Worm (Caenorhabditis elegans) whole organism, L1 larva: Measurements from ENCODE around the gene itsn-1.

ENCODE experiments used
- C04F5.9 ChIP-seq: sonication (generic microtip); optimal IDR thresholded peaks from 2 replicates; lab custom pipeline; 2016; ENCODE audit warnings: missing genetic modification characterization, missing compliant biosample characterization
- C16A3.4 ChIP-seq: fragments of 150-350 bp; optimal IDR thresholded peaks from 2 replicates; lab custom pipeline; 2014; ENCODE audit warnings: missing biosample characterization, missing genetic modification characterization
- aha-1 ChIP-seq: fragments of 150-350 bp; optimal IDR thresholded peaks from 2 replicates; lab custom pipeline; 2014; ENCODE audit warnings: missing biosample characterization, missing genetic modification characterization
- ceh-8 ChIP-seq: fragments of 200-800 bp; sonication (Bioruptor generic); optimal IDR thresholded peaks from 2 replicates; lab custom pipeline; 2018; ENCODE audit warnings: mild to moderate bottlenecking, missing genetic modification characterization, moderate library complexity, missing compliant biosample characterization
- ceh-90 ChIP-seq: sonication (generic microtip); optimal IDR thresholded peaks from 2 replicates; lab custom pipeline; 2016; ENCODE audit warnings: missing genetic modification characterization, missing compliant biosample characterization
- ces-1 ChIP-seq: fragments of 150-350 bp; optimal IDR thresholded peaks from 2 replicates; lab custom pipeline; 2014; ENCODE audit warnings: missing biosample characterization, missing genetic modification reagents, missing genetic modification characterization
- dpl-1 ChIP-seq, 3 experiments: fragments of 150-350 bp in 2 of 3; sonication (generic microtip) in 1 of 3; optimal IDR thresholded peaks; 2 replicates each; lab custom pipeline; 2014 to 2017; ENCODE audit warnings: missing biosample characterization in 3 of 3, missing genetic modification characterization in 3 of 3, missing genetic modification reagents in 3 of 3
- efl-1 ChIP-seq, 4 experiments: fragments of 150-350 bp; optimal IDR thresholded peaks in 3 of 4; peaks in 1 of 4; 1 replicate in 1 of 4; 2 replicates in 3 of 4; lab custom pipeline; 2014; ENCODE audit warnings: missing biosample characterization in 2 of 4, missing genetic modification characterization in 2 of 4, missing genetic modification reagents in 2 of 4
- efl-3 ChIP-seq: fragments of 200-800 bp; sonication (Bioruptor generic); optimal IDR thresholded peaks from 2 replicates; lab custom pipeline; 2018; ENCODE audit warnings: mild to moderate bottlenecking, missing genetic modification characterization, missing compliant biosample characterization
- egl-27 ChIP-seq, 2 experiments: fragments of 150-350 bp in 1 of 2; sonication (generic microtip); optimal IDR thresholded peaks; 3 replicates each; lab custom pipeline; 2017 to 2018; ENCODE audit warnings: missing biosample characterization in 2 of 2, missing genetic modification characterization in 2 of 2, missing genetic modification reagents in 2 of 2
- elt-3 ChIP-seq, 6 experiments: fragments of 150-350 bp in 1 of 6; sonication (generic microtip); optimal IDR thresholded peaks; 2 replicates each; lab custom pipeline; 2017 to 2018; ENCODE audit warnings: missing biosample characterization in 6 of 6, missing genetic modification characterization in 6 of 6, inconsistent platforms in 1 of 6
- fos-1 ChIP-seq: fragments of 150-350 bp; optimal IDR thresholded peaks from 2 replicates; lab custom pipeline; 2014; ENCODE audit warnings: missing biosample characterization, missing genetic modification characterization
- grh-1 ChIP-seq: fragments of 200-800 bp; sonication (Bioruptor generic); IDR thresholded peaks from 2 replicates; pipeline ENCODE4 v1.3.6; 2022; ENCODE audit warnings: missing genetic modification reagents, missing genetic modification characterization, missing compliant biosample characterization
- hpl-2 ChIP-seq: fragments of 150-350 bp; optimal IDR thresholded peaks from 2 replicates; lab custom pipeline; 2014; ENCODE audit warnings: missing biosample characterization, missing genetic modification reagents, missing genetic modification characterization
- irx-1 ChIP-seq: sonication (generic microtip); optimal IDR thresholded peaks from 2 replicates; lab custom pipeline; 2016; ENCODE audit warnings: missing genetic modification characterization, missing compliant biosample characterization
- lin-13 ChIP-seq: fragments of 150-350 bp; optimal IDR thresholded peaks from 2 replicates; lab custom pipeline; 2014; ENCODE audit warnings: missing biosample characterization, missing genetic modification reagents, missing genetic modification characterization
- lin-35 ChIP-seq, 2 experiments: fragments of 150-350 bp; optimal IDR thresholded peaks; 2 replicates each; lab custom pipeline; 2014; ENCODE audit warnings: missing biosample characterization in 2 of 2, missing genetic modification characterization in 2 of 2, missing genetic modification reagents in 2 of 2
- lin-39 ChIP-seq: fragments of 150-350 bp; optimal IDR thresholded peaks from 2 replicates; lab custom pipeline; 2014; ENCODE audit warnings: missing biosample characterization, missing genetic modification reagents, missing genetic modification characterization
- lsy-2 ChIP-seq, 2 experiments: fragments of 150-350 bp; optimal IDR thresholded peaks; 2 replicates each; lab custom pipeline; 2014; ENCODE audit warnings: missing biosample characterization in 2 of 2, missing genetic modification characterization in 2 of 2
- mef-2 ChIP-seq: fragments of 150-350 bp; optimal IDR thresholded peaks from 2 replicates; lab custom pipeline; 2014; ENCODE audit warnings: missing biosample characterization, missing genetic modification characterization
- mep-1 ChIP-seq: fragments of 150-350 bp; optimal IDR thresholded peaks from 2 replicates; lab custom pipeline; 2014; ENCODE audit warnings: missing biosample characterization, missing genetic modification characterization
- nhr-12 ChIP-seq: sonication (generic microtip); optimal IDR thresholded peaks from 2 replicates; lab custom pipeline; 2017; ENCODE audit warnings: missing biosample characterization, missing genetic modification characterization
- nhr-19 ChIP-seq: fragments of 200-800 bp; sonication (Bioruptor generic); conservative IDR thresholded peaks from 2 replicates; pipeline ENCODE4 v1.3.6; 2022; ENCODE audit warnings: missing genetic modification characterization, missing compliant biosample characterization
- nhr-20 ChIP-seq: sonication (generic microtip); optimal IDR thresholded peaks from 2 replicates; lab custom pipeline; 2016; ENCODE audit warnings: mild to moderate bottlenecking, missing genetic modification characterization, missing compliant biosample characterization
- nhr-237 ChIP-seq: fragments of 150-350 bp; optimal IDR thresholded peaks from 2 replicates; lab custom pipeline; 2014; ENCODE audit warnings: missing biosample characterization, missing genetic modification characterization
- nhr-71 ChIP-seq: sonication (generic microtip); optimal IDR thresholded peaks from 2 replicates; lab custom pipeline; 2016; ENCODE audit warnings: mild to moderate bottlenecking, missing genetic modification characterization, moderate library complexity, missing compliant biosample characterization
- nhr-76 ChIP-seq: sonication (generic microtip); optimal IDR thresholded peaks from 2 replicates; lab custom pipeline; 2017; ENCODE audit warnings: missing biosample characterization, missing genetic modification characterization
- nhr-77 ChIP-seq: fragments of 150-350 bp; optimal IDR thresholded peaks from 2 replicates; lab custom pipeline; 2014; ENCODE audit warnings: missing biosample characterization, missing genetic modification characterization
- nhr-85 ChIP-seq: sonication (generic microtip); peaks from one replicate; lab custom pipeline; 2016; ENCODE audit warnings: missing genetic modification characterization, inconsistent platforms, missing compliant biosample characterization
- rnt-1 ChIP-seq: sonication (generic microtip); optimal IDR thresholded peaks from 2 replicates; lab custom pipeline; 2016; ENCODE audit warnings: mild to moderate bottlenecking, missing genetic modification characterization, moderate library complexity, missing compliant biosample characterization
- snu-23 ChIP-seq: sonication (generic microtip); optimal IDR thresholded peaks from 2 replicates; lab custom pipeline; 2016; ENCODE audit warnings: missing genetic modification characterization, missing compliant biosample characterization
- unc-130 ChIP-seq: fragments of 150-350 bp; optimal IDR thresholded peaks from 2 replicates; lab custom pipeline; 2017; ENCODE audit warnings: missing biosample characterization, missing genetic modification characterization, inconsistent platforms
- unc-62 ChIP-seq: fragments of 150-350 bp; optimal IDR thresholded peaks from 2 replicates; lab custom pipeline; 2014; ENCODE audit warnings: missing biosample characterization, missing genetic modification reagents, missing genetic modification characterization
- xbp-1 ChIP-seq: sonication (generic microtip); optimal IDR thresholded peaks from 2 replicates; lab custom pipeline; 2016; ENCODE audit warnings: missing genetic modification characterization, missing compliant biosample characterization
- zag-1 ChIP-seq: fragments of 150-350 bp; optimal IDR thresholded peaks from 2 replicates; lab custom pipeline; 2014; ENCODE audit warnings: missing biosample characterization, missing genetic modification characterization
- zip-4 ChIP-seq: fragments of 200-800 bp; sonication (Bioruptor generic); optimal IDR thresholded peaks from 2 replicates; lab custom pipeline; 2018; ENCODE audit warnings: mild to moderate bottlenecking, missing genetic modification characterization, moderate library complexity, missing compliant biosample characterization

itsn-1 gene

ce11 chrIV:17093701-17094100 is 25.8 kb upstream of the itsn-1 start, which contains the start of gene Y116A8C.29:
Gene Y116A8C.29 (plus strand): TSS chrIV:17094028.
- TF ChIP-seq aha-1 (tag; lab: Kevin White, UChicago) (no peak), unc-130 (no peak), ces-1 (no peak), lin-13 (no peak), efl-1 (optimal IDR thresholded peaks at IDR 0.05; lab: Kevin White, UChicago) (no peak), efl-1 (GFP tag; optimal IDR thresholded peaks at IDR 0.05 in 1 of 2; lab: Kevin White, UChicago) (peak in 1 of 2 experiments; percentile 89), mep-1 (tag; lab: Kevin White, UChicago) (peak; percentile 2), lin-35 (GFP tag; optimal IDR thresholded peaks at IDR 0.05; lab: Kevin White, UChicago) (peak in 1 of 2 experiments; percentile 24), xbp-1 (no peak)
- TF ChIP-seq, all 84 proteins: peak for 3

- TF ChIP-seq grh-1 (GFP tag; lab: Robert Waterston, UW): no peak
- no peak for TF ChIP-seq nhr-237 (tag; lab: Kevin White, UChicago)
- TF ChIP-seq rnt-1 (tag; lab: Kevin White, UChicago): no peak
- no peak for TF ChIP-seq nhr-76
Observed at ce11 chrIV:17096168-17096567, 23.3 kb upstream of the itsn-1 start, which contains the start of gene Y116A8C.27. Gene Y116A8C.27 (minus strand): TSS chrIV:17096268.

- TF ChIP-seq ceh-8 (no peak), efl-1 (optimal IDR thresholded peaks at IDR 0.05; lab: Kevin White, UChicago) (no peak), efl-1 (GFP tag; optimal IDR thresholded peaks at IDR 0.05 in 1 of 2; lab: Kevin White, UChicago) (peak in 1 of 2 experiments; percentile 43), nhr-85 (tag; lab: Kevin White, UChicago) (peak; percentile 14)
Observed at ce11 chrIV:17099113-17099512, 20.4 kb upstream of the itsn-1 start.

- TF ChIP-seq zip-4 (GFP tag; lab: Kevin White, UChicago) (no peak), nhr-20 (no peak), fos-1 (tag; lab: Kevin White, UChicago) (no peak), mef-2 (tag; lab: Kevin White, UChicago) (no peak), irx-1 (tag; lab: Kevin White, UChicago) (no peak), lin-13 (no peak), C04F5.9 (no peak), rnt-1 (tag; lab: Kevin White, UChicago) (no peak), dpl-1 (GFP tag; optimal IDR thresholded peaks at IDR 0.05; lab: Kevin White, UChicago) (no peak), zag-1 (no peak), lin-39 (tag; lab: Kevin White, UChicago) (no peak)
Observed at ce11 chrIV:17100148-17100547, 19.3 kb upstream of the itsn-1 start, which contains the start of gene bca-2. Gene bca-2 (minus strand): TSS chrIV:17100248.

- no peak for TF ChIP-seq hpl-2 (GFP tag; lab: Kevin White, UChicago)
- no peak for TF ChIP-seq dpl-1 (GFP tag; optimal IDR thresholded peaks at IDR 0.05; lab: Kevin White, UChicago)
- TF ChIP-seq lin-39 (tag; lab: Kevin White, UChicago): no peak
- no peak for TF ChIP-seq efl-3 (GFP tag; lab: Kevin White, UChicago)
- no peak for TF ChIP-seq egl-27 (tag; optimal IDR thresholded peaks at IDR 0.05; lab: Kevin White, UChicago)
- TF ChIP-seq elt-3 (tag; optimal IDR thresholded peaks at IDR 0.05; lab: Kevin White, UChicago): no peak
- peak in 1 of 2 experiments; percentile 15 for TF ChIP-seq lin-35 (GFP tag; optimal IDR thresholded peaks at IDR 0.05; lab: Kevin White, UChicago)
- no peak for TF ChIP-seq unc-62 (GFP tag; lab: Kevin White, UChicago)
- TF ChIP-seq ceh-90 (tag; lab: Kevin White, UChicago): no peak
- no peak for TF ChIP-seq nhr-12 (tag; lab: Kevin White, UChicago)
- peak; percentile 42 for TF ChIP-seq snu-23
- peak; percentile 17 for TF ChIP-seq nhr-71 (tag; lab: Kevin White, UChicago)
- peak; percentile 34; the same call in 1 of the 2 replicates for TF ChIP-seq nhr-19
- TF ChIP-seq zip-4 (GFP tag; lab: Kevin White, UChicago): no peak
- no peak for TF ChIP-seq nhr-77 (tag; lab: Kevin White, UChicago)
- TF ChIP-seq rnt-1 (tag; lab: Kevin White, UChicago): peak; percentile 36
- TF ChIP-seq unc-130: no peak
- TF ChIP-seq lsy-2 (tag; optimal IDR thresholded peaks at IDR 0.05; lab: Kevin White, UChicago): peak in 1 of 2 experiments; percentile 11
- no peak for TF ChIP-seq C16A3.4
Observed at ce11 chrIV:17100628-17101338, 18.7 kb upstream of the itsn-1 start.
